Worm (Caenorhabditis elegans) whole organism, L4 larva: ENCODE results near the gene unc-93.

Experiments
- T20F7.1 ChIP-seq: fragments of 200-800 bp; sonication (Bioruptor generic); optimal IDR thresholded peaks from 2 replicates; lab custom pipeline; 2018; ENCODE audit warnings: mild to moderate bottlenecking, missing genetic modification characterization, missing compliant biosample characterization
- T26A8.4 ChIP-seq: fragments of 200-800 bp; sonication (Bioruptor generic); IDR thresholded peaks from 2 replicates; pipeline ENCODE4 v1.3.6; 2022; ENCODE audit warnings: missing genetic modification characterization, missing compliant biosample characterization
- Y48G9A.11 ChIP-seq: fragments of 200-800 bp; sonication (Bioruptor generic); IDR thresholded peaks from 2 replicates; pipeline ENCODE4 v1.3.6; 2022; ENCODE audit warnings: missing genetic modification reagents, missing genetic modification characterization, missing compliant biosample characterization
- Y5F2A.4 ChIP-seq: fragments of 200-800 bp; sonication (Bioruptor generic); optimal IDR thresholded peaks from 2 replicates; lab custom pipeline; 2018; ENCODE audit warnings: mild to moderate bottlenecking, missing genetic modification characterization, missing compliant biosample characterization
- Y75B8A.6 ChIP-seq: fragments of 200-800 bp; sonication (Bioruptor generic); IDR thresholded peaks from 2 replicates; pipeline ENCODE4 v1.3.6; 2022; ENCODE audit warnings: missing genetic modification reagents, missing genetic modification characterization, missing compliant biosample characterization
- ZK337.2 ChIP-seq: fragments of 200-800 bp; sonication (Bioruptor generic); IDR thresholded peaks from 2 replicates; pipeline ENCODE4 v1.3.6; 2022; ENCODE audit warnings: missing genetic modification reagents, missing genetic modification characterization, missing compliant biosample characterization
- aha-1 ChIP-seq: fragments of 150-350 bp; peaks from one replicate; lab custom pipeline; 2014; ENCODE audit warnings: missing biosample characterization, missing genetic modification characterization
- arid-1 ChIP-seq: fragments of 200-800 bp; sonication (Bioruptor generic); conservative IDR thresholded peaks from 2 replicates; pipeline ENCODE4 v1.3.6; 2022; ENCODE audit warnings: missing genetic modification reagents, missing genetic modification characterization, missing compliant biosample characterization
- attf-4 ChIP-seq: sonication (generic microtip); optimal IDR thresholded peaks from 3 replicates; lab custom pipeline; 2017; ENCODE audit warnings: missing biosample characterization, missing genetic modification characterization
- ceh-28 ChIP-seq: fragments of 150-350 bp; optimal IDR thresholded peaks from 2 replicates; lab custom pipeline; 2014; ENCODE audit warnings: missing biosample characterization, missing genetic modification reagents, missing genetic modification characterization
- ceh-32 ChIP-seq: sonication (generic microtip); optimal IDR thresholded peaks from 2 replicates; lab custom pipeline; 2016; ENCODE audit warnings: mild to moderate bottlenecking, missing genetic modification characterization, missing compliant biosample characterization; ENCODE audit not compliant: poor library complexity
- ceh-82 ChIP-seq: sonication (generic microtip); optimal IDR thresholded peaks from 2 replicates; lab custom pipeline; 2017; ENCODE audit warnings: missing biosample characterization, missing genetic modification characterization
- daf-16 ChIP-seq, 3 experiments: sonication (generic microtip); optimal IDR thresholded peaks; 2 replicates each; lab custom pipeline; 2016 to 2017; ENCODE audit warnings: missing genetic modification characterization in 3 of 3, missing genetic modification reagents in 3 of 3, mild to moderate bottlenecking in 2 of 3, missing compliant biosample characterization in 2 of 3, missing biosample characterization in 1 of 3, moderate library complexity in 1 of 3
- dmd-9 ChIP-seq: fragments of 200-800 bp; sonication (Bioruptor generic); IDR thresholded peaks from 2 replicates; pipeline ENCODE4 v1.3.6; 2022; ENCODE audit warnings: missing genetic modification reagents, missing genetic modification characterization, missing compliant biosample characterization
- fos-1 ChIP-seq: fragments of 150-350 bp; optimal IDR thresholded peaks from 2 replicates; lab custom pipeline; 2014; ENCODE audit warnings: missing biosample characterization, missing genetic modification characterization
- hif-1 ChIP-seq, 2 experiments: sonication (generic microtip); optimal IDR thresholded peaks; 2 replicates each; lab custom pipeline; 2016 to 2017; ENCODE audit warnings: missing compliant biosample characterization in 2 of 2, missing genetic modification characterization in 2 of 2, missing genetic modification reagents in 2 of 2, missing genotype in 2 of 2, mild to moderate bottlenecking in 1 of 2
- hlh-11 ChIP-seq: fragments of 200-800 bp; sonication (Bioruptor generic); optimal IDR thresholded peaks from 2 replicates; lab custom pipeline; 2018; ENCODE audit warnings: mild to moderate bottlenecking, missing genetic modification characterization, missing compliant biosample characterization
- hlh-30 ChIP-seq: sonication (generic microtip); optimal IDR thresholded peaks from 2 replicates; lab custom pipeline; 2017; ENCODE audit warnings: antibody characterized with exemption, mild to moderate bottlenecking, missing genetic modification characterization, missing compliant biosample characterization; ENCODE audit not compliant: insufficient read depth
- hmg-1.1 ChIP-seq: fragments of 200-800 bp; sonication (Bioruptor generic); IDR thresholded peaks from 2 replicates; pipeline ENCODE4 v1.3.6; 2022; ENCODE audit warnings: missing genetic modification reagents, missing genetic modification characterization, missing compliant biosample characterization
- lin-1 ChIP-seq: fragments of 200-800 bp; sonication (Bioruptor generic); IDR thresholded peaks from 2 replicates; pipeline ENCODE4 v1.3.6; 2022; ENCODE audit warnings: missing genetic modification reagents, missing genetic modification characterization, missing compliant biosample characterization
- lin-38 ChIP-seq: fragments of 200-800 bp; sonication (Bioruptor generic); IDR thresholded peaks from 2 replicates; pipeline ENCODE4 v1.3.6; 2022; ENCODE audit warnings: missing genetic modification reagents, missing genetic modification characterization, missing compliant biosample characterization
- lin-39 ChIP-seq: fragments of 150-350 bp; optimal IDR thresholded peaks from 2 replicates; lab custom pipeline; 2014; ENCODE audit warnings: missing biosample characterization, missing genetic modification reagents, missing genetic modification characterization
- lsy-2 ChIP-seq, 2 experiments: fragments of 150-350 bp in 1 of 2; sonication (generic microtip) in 1 of 2; optimal IDR thresholded peaks; 2 replicates each; lab custom pipeline; 2014 to 2017; ENCODE audit warnings: missing biosample characterization in 2 of 2, missing genetic modification characterization in 2 of 2
- madf-5 ChIP-seq, 2 experiments: fragments of 200-800 bp; sonication (Bioruptor generic); IDR thresholded peaks; 2 replicates each; pipeline ENCODE4 v1.3.6; 2022; ENCODE audit warnings: missing compliant biosample characterization in 2 of 2, missing genetic modification characterization in 2 of 2
- madf-9 ChIP-seq: fragments of 200-800 bp; sonication (Bioruptor generic); conservative IDR thresholded peaks from 2 replicates; pipeline ENCODE4 v1.3.6; 2022; ENCODE audit warnings: missing genetic modification reagents, missing genetic modification characterization, missing compliant biosample characterization
- mdl-1 ChIP-seq, 2 experiments: fragments of 150-350 bp in 1 of 2; sonication (generic microtip) in 1 of 2; optimal IDR thresholded peaks; 2 replicates each; lab custom pipeline; 2014 to 2017; ENCODE audit warnings: missing biosample characterization in 2 of 2, missing genetic modification characterization in 2 of 2
- mdt-29 ChIP-seq: fragments of 200-800 bp; sonication (Bioruptor generic); IDR thresholded peaks from 2 replicates; pipeline ENCODE4 v1.3.6; 2022; ENCODE audit warnings: missing genetic modification reagents, missing genetic modification characterization, missing compliant biosample characterization
- mep-1 ChIP-seq: fragments of 150-350 bp; sonication (generic microtip); optimal IDR thresholded peaks from 3 replicates; lab custom pipeline; 2014; ENCODE audit warnings: missing biosample characterization, missing genetic modification characterization
- mxl-2 ChIP-seq: fragments of 200-800 bp; sonication (Bioruptor generic); conservative IDR thresholded peaks from 2 replicates; pipeline ENCODE4 v1.3.6; 2022; ENCODE audit warnings: missing genetic modification reagents, missing genetic modification characterization, missing compliant biosample characterization
- nhr-10 ChIP-seq: fragments of 150-350 bp; optimal IDR thresholded peaks from 2 replicates; lab custom pipeline; 2014; ENCODE audit warnings: missing biosample characterization, missing genetic modification characterization
- nhr-102 ChIP-seq: sonication (generic microtip); optimal IDR thresholded peaks from 2 replicates; lab custom pipeline; 2016; ENCODE audit warnings: mild to moderate bottlenecking, missing genetic modification characterization, moderate library complexity, missing compliant biosample characterization
- nhr-11 ChIP-seq: fragments of 150-350 bp; optimal IDR thresholded peaks from 2 replicates; lab custom pipeline; 2014; ENCODE audit warnings: missing biosample characterization, missing genetic modification characterization
- nhr-25 ChIP-seq: sonication (generic microtip); optimal IDR thresholded peaks from 2 replicates; lab custom pipeline; 2017; ENCODE audit warnings: missing genetic modification characterization, mild to moderate bottlenecking, missing compliant biosample characterization, antibody characterized with exemption, moderate library complexity, borderline replicate concordance; ENCODE audit not compliant: insufficient read depth
- nhr-28 ChIP-seq: fragments of 150-350 bp; optimal IDR thresholded peaks from 2 replicates; lab custom pipeline; 2014; ENCODE audit warnings: missing biosample characterization, missing genetic modification characterization
- nhr-41 ChIP-seq: fragments of 200-800 bp; sonication (Bioruptor generic); IDR thresholded peaks from 2 replicates; pipeline ENCODE4 v1.3.6; 2022; ENCODE audit warnings: missing genetic modification reagents, missing genetic modification characterization, missing compliant biosample characterization
- nhr-6 ChIP-seq: fragments of 150-350 bp; optimal IDR thresholded peaks from 2 replicates; lab custom pipeline; 2014; ENCODE audit warnings: missing biosample characterization, missing genetic modification characterization
- nhr-77 ChIP-seq: fragments of 150-350 bp; optimal IDR thresholded peaks from 2 replicates; lab custom pipeline; 2014; ENCODE audit warnings: missing biosample characterization, missing genetic modification characterization
- pha-4 ChIP-seq, 2 experiments: fragments of 150-350 bp in 1 of 2; fragments of 200-800 bp in 1 of 2; sonication (Bioruptor generic) in 1 of 2; IDR thresholded peaks in 1 of 2; optimal IDR thresholded peaks in 1 of 2; 2 replicates each; pipeline versions ENCODE4 v1.3.6 to Lab custom; 2014 to 2022; ENCODE audit warnings: missing genetic modification characterization in 2 of 2, missing genetic modification reagents in 2 of 2, missing biosample characterization in 1 of 2, missing compliant biosample characterization in 1 of 2
- pqm-1 ChIP-seq: sonication (generic microtip); optimal IDR thresholded peaks from 2 replicates; lab custom pipeline; 2017; ENCODE audit warnings: missing biosample characterization, missing genetic modification characterization
- sdz-12 ChIP-seq: fragments of 200-800 bp; sonication (Bioruptor generic); optimal IDR thresholded peaks from 2 replicates; lab custom pipeline; 2018; ENCODE audit warnings: mild to moderate bottlenecking, missing genetic modification characterization, missing compliant biosample characterization
- set-16 ChIP-seq: fragments of 200-800 bp; sonication (Bioruptor generic); IDR thresholded peaks from 2 replicates; pipeline ENCODE4 v1.3.6; 2022; ENCODE audit warnings: missing genetic modification reagents, missing genetic modification characterization, missing compliant biosample characterization
- skn-1 ChIP-seq: fragments of 150-350 bp; optimal IDR thresholded peaks from 2 replicates; lab custom pipeline; 2014; ENCODE audit warnings: missing biosample characterization, missing genetic modification characterization
- unc-130 ChIP-seq: sonication (generic microtip); optimal IDR thresholded peaks from 2 replicates; lab custom pipeline; 2016; ENCODE audit warnings: missing genetic modification reagents, missing genetic modification characterization, missing compliant biosample characterization
- unc-62 ChIP-seq, 3 experiments: fragments of 150-350 bp in 1 of 3; sonication (generic microtip); optimal IDR thresholded peaks in 2 of 3; peaks in 1 of 3; 1 replicate in 1 of 3; 2 replicates in 2 of 3; lab custom pipeline; 2014 to 2017; ENCODE audit warnings: missing biosample characterization in 3 of 3, missing genetic modification characterization in 3 of 3, missing genetic modification reagents in 3 of 3, missing genotype in 1 of 3
- zag-1 ChIP-seq: fragments of 150-350 bp; optimal IDR thresholded peaks from 2 replicates; lab custom pipeline; 2014; ENCODE audit warnings: missing biosample characterization, missing genetic modification characterization
- zfp-3 ChIP-seq: fragments of 200-800 bp; sonication (Bioruptor generic); conservative IDR thresholded peaks from 2 replicates; pipeline ENCODE4 v1.3.6; 2022; ENCODE audit warnings: missing genetic modification reagents, missing genetic modification characterization, missing compliant biosample characterization
- zip-2 ChIP-seq: fragments of 150-350 bp; optimal IDR thresholded peaks from 2 replicates; lab custom pipeline; 2014; ENCODE audit warnings: missing biosample characterization, missing genetic modification characterization
- ztf-11 ChIP-seq: fragments of 150-350 bp; optimal IDR thresholded peaks from 2 replicates; lab custom pipeline; 2014; ENCODE audit warnings: missing biosample characterization, missing genetic modification characterization

The unc-93 gene

ce11 chrIII:3675480-3675879, 31.3 kb downstream of the unc-93 start:
- TF ChIP-seq ZK337.2 = no peak
- TF ChIP-seq nhr-102 (tag; lab: Kevin White, UChicago) = no peak
- TF ChIP-seq, all 104 proteins: peak for 0

ce11 chrIII:3677378-3677777, 33.2 kb downstream of the unc-93 start:
- TF ChIP-seq arid-1 (GFP tag; lab: Robert Waterston, UW) (no peak), T20F7.1 (GFP tag; lab: Kevin White, UChicago) (no peak), ztf-11 (no peak), nhr-6 (no peak), mdl-1 (tag; optimal IDR thresholded peaks at IDR 0.05; lab: Kevin White, UChicago) (peak in 1 of 2 experiments; percentile 56), ceh-32 (no peak), ceh-28 (peak; percentile 67), Y48G9A.11 (GFP tag; lab: Robert Waterston, UW) (no peak), lsy-2 (tag; optimal IDR thresholded peaks at IDR 0.05; lab: Kevin White, UChicago) (peak; percentile 60 to 81), lin-38 (GFP tag; lab: Robert Waterston, UW) (0 out of 2 replicates have a peak, but pooled peaks have one; percentile 18), zfp-3 (GFP tag; lab: Robert Waterston, UW) (no peak), nhr-10 (no peak), daf-16 (GFP tag; optimal IDR thresholded peaks at IDR 0.05; lab: Kevin White, UChicago) (peak in 1 of 2 experiments; percentile 59), daf-16 (tag; optimal IDR thresholded peaks at IDR 0.05; lab: Kevin White, UChicago) (no peak), lin-1 (GFP tag; lab: Robert Waterston, UW) (no peak), sdz-12 (GFP tag; lab: Kevin White, UChicago) (no peak), T26A8.4 (GFP tag; lab: Robert Waterston, UW) (peak; percentile 50; the same call in 1 of the 2 replicates), nhr-102 (tag; lab: Kevin White, UChicago) (no peak), Y75B8A.6 (GFP tag; lab: Robert Waterston, UW) (no peak), skn-1 (tag; lab: Kevin White, UChicago) (no peak), nhr-28 (tag; lab: Kevin White, UChicago) (no peak), Y5F2A.4 (GFP tag; lab: Kevin White, UChicago) (no peak), madf-9 (GFP tag; lab: Robert Waterston, UW) (no peak), aha-1 (tag; lab: Kevin White, UChicago) (peak; percentile 94), ceh-82 (tag; lab: Kevin White, UChicago) (no peak), mxl-2 (GFP tag; lab: Robert Waterston, UW) (no peak), zip-2 (no peak), mdt-29 (GFP tag; lab: Robert Waterston, UW) (no peak), zag-1 (tag; lab: Kevin White, UChicago) (no peak), nhr-25 (no peak), pqm-1 (no peak), hlh-11 (tag; lab: Kevin White, UChicago) (peak; percentile 78), fos-1 (tag; lab: Kevin White, UChicago) (no peak), madf-5 (GFP tag; IDR thresholded peaks at IDR 0.05; lab: Robert Waterston, UW) (no peak), mep-1 (peak; percentile 74), pha-4 (GFP tag; IDR thresholded peaks at IDR 0.05; lab: Robert Waterston, UW) (peak; percentile 52), pha-4 (tag; optimal IDR thresholded peaks at IDR 0.05; lab: Kevin White, UChicago) (no peak), hmg-1.1 (peak; percentile 85), unc-130 (GFP tag; lab: Kevin White, UChicago) (no peak), unc-62 (GFP tag; optimal IDR thresholded peaks at IDR 0.05 in 1 of 2; lab: Kevin White, UChicago) (no peak), unc-62 (tag; optimal IDR thresholded peaks at IDR 0.05; lab: Kevin White, UChicago) (no peak), nhr-77 (no peak), attf-4 (tag; lab: Kevin White, UChicago) (no peak), hlh-30 (tag; lab: Kevin White, UChicago) (peak; percentile 73), nhr-41 (GFP tag; lab: Robert Waterston, UW) (no peak), nhr-11 (tag; lab: Kevin White, UChicago) (peak; percentile 32), set-16 (GFP tag; lab: Robert Waterston, UW) (no peak), hif-1 (tag; optimal IDR thresholded peaks at IDR 0.05; lab: Kevin White, UChicago) (peak in 1 of 2 experiments; percentile 65), lin-39 (tag; lab: Kevin White, UChicago) (peak; percentile 61), dmd-9 (GFP tag; lab: Robert Waterston, UW) (no peak)
